Worm (Caenorhabditis elegans) whole organism, early embryonic: ENCODE results near the gene wdr-60.

Experiments used
- ama-1 ChIP-seq: fragments of 150-350 bp; optimal IDR thresholded peaks from 2 replicates; lab custom pipeline; 2014
- ets-7 ChIP-seq: sonication (generic microtip); optimal IDR thresholded peaks from 2 replicates; lab custom pipeline; 2016; ENCODE audit warnings: missing genotype, missing genetic modification characterization, missing compliant biosample characterization
- flt-1 ChIP-seq: fragments of 200-800 bp; sonication (Bioruptor generic); IDR thresholded peaks from 2 replicates; pipeline ENCODE4 v1.3.6; 2022; ENCODE audit warnings: missing genetic modification characterization, missing compliant biosample characterization
- tbx-11 ChIP-seq: fragments of 200-800 bp; sonication (Bioruptor generic); IDR thresholded peaks from 2 replicates; pipeline ENCODE4 v1.3.6; 2022; ENCODE audit warnings: missing genetic modification characterization, missing compliant biosample characterization

DNA sequence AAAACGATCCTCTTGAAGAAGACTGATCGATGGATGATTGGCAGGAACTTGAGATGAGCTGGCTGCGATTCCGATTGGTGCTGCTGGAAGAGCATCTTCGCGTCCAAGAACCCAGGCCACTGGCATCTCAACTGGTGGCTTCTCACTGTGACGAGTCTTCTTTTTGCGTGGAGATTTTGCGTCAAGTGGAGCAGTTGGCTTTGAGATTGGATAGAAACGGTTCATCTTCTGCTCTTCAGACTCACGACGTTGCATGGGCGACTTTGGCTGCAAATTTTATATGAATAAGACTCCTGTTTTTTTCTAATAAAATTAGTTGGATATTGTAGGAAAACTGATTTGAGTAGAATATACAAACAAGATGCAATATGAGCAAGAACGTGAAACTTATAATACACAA, 23.7 kb downstream of the wdr-60 start:
- no peak for TF ChIP-seq ama-1 (lab: Kevin White, UChicago)
- TF ChIP-seq flt-1 (GFP tag; lab: Robert Waterston, UW) = no peak
- no peak for TF ChIP-seq tbx-11 (GFP tag; lab: Robert Waterston, UW)
- no peak for TF ChIP-seq ets-7 (tag; lab: Kevin White, UChicago)
